Worm (Caenorhabditis elegans) whole organism, L4/young adult: Measurements from ENCODE around the gene kvs-5.

Experiments used
- W03F9.2 ChIP-seq: fragments of 150-350 bp; optimal IDR thresholded peaks from 2 replicates; lab custom pipeline; 2014; ENCODE audit warnings: missing biosample characterization, missing genetic modification characterization
- him-1 ChIP-seq: sonication (generic microtip); optimal IDR thresholded peaks from 2 replicates; lab custom pipeline; 2016; ENCODE audit warnings: missing genotype, missing genetic modification reagents, missing genetic modification characterization, missing compliant biosample characterization

ce11 chrIV:762486-763376 lies 26.2 kb downstream of the kvs-5 start:
- TF ChIP-seq him-1 (tag; lab: Kevin White, UChicago) (no peak), W03F9.2 (tag; lab: Kevin White, UChicago) (no peak)
